Worm (Caenorhabditis elegans): Measurements from ENCODE around the gene R08A2.7.

- no peak for TF ChIP-seq nhr-11 (tag; optimal IDR thresholded peaks at IDR 0.05)
- TF ChIP-seq F13H6.1 (tag; optimal IDR thresholded peaks at IDR 0.05): no peak
- no peak for TF ChIP-seq che-1 (tag; optimal IDR thresholded peaks at IDR 0.05)
- TF ChIP-seq pha-4 (tag; optimal IDR thresholded peaks at IDR 0.05): no peak
Measured at ce11 chrV:14773048-14773447, 49.9 kb downstream of the R08A2.7 start, which contains the start of gene haf-7.
